Worm (Caenorhabditis elegans) whole organism, early embryonic: Measurements from ENCODE around the gene K10G4.3.
"Not testable (repeated sequence)": the region's sequence is repeated elsewhere in the genome, so short reads cannot be mapped to it uniquely, and the experiment has no call there.

Experiments used
- F13C5.2 ChIP-seq: sonication (generic microtip); optimal IDR thresholded peaks from 2 replicates; lab custom pipeline; 2017; ENCODE audit warnings: mild to moderate bottlenecking, missing genetic modification characterization, inconsistent platforms, missing compliant biosample characterization
- ama-1 ChIP-seq: fragments of 150-350 bp; optimal IDR thresholded peaks from 2 replicates; lab custom pipeline; 2014
- flt-1 ChIP-seq: fragments of 200-800 bp; sonication (Bioruptor generic); IDR thresholded peaks from 2 replicates; pipeline ENCODE4 v1.3.6; 2022; ENCODE audit warnings: missing genetic modification characterization, missing compliant biosample characterization
- hmg-4 ChIP-seq: fragments of 200-800 bp; sonication (Bioruptor generic); optimal IDR thresholded peaks from 2 replicates; lab custom pipeline; 2018; ENCODE audit warnings: mild to moderate bottlenecking, missing genetic modification characterization, missing compliant biosample characterization
- pes-1 ChIP-seq: fragments of 200-800 bp; sonication (Bioruptor generic); IDR thresholded peaks from 2 replicates; pipeline ENCODE4 v1.3.6; 2022; ENCODE audit warnings: missing genetic modification reagents, missing genetic modification characterization, missing compliant biosample characterization
- scrt-1 ChIP-seq: fragments of 200-800 bp; sonication (Bioruptor generic); IDR thresholded peaks from 2 replicates; pipeline ENCODE4 v1.3.6; 2022; ENCODE audit warnings: missing genetic modification characterization, missing compliant biosample characterization
- tbx-11 ChIP-seq: fragments of 200-800 bp; sonication (Bioruptor generic); IDR thresholded peaks from 2 replicates; pipeline ENCODE4 v1.3.6; 2022; ENCODE audit warnings: missing genetic modification characterization, missing compliant biosample characterization
- tbx-37 ChIP-seq: fragments of 200-800 bp; sonication (Bioruptor generic); conservative IDR thresholded peaks from 2 replicates; pipeline ENCODE4 v1.3.6; 2022; ENCODE audit warnings: missing genetic modification reagents, missing genetic modification characterization, missing compliant biosample characterization
- tra-4 ChIP-seq: sonication (generic microtip); optimal IDR thresholded peaks from 2 replicates; lab custom pipeline; 2017; ENCODE audit warnings: missing genetic modification characterization, missing compliant biosample characterization

DNA sequence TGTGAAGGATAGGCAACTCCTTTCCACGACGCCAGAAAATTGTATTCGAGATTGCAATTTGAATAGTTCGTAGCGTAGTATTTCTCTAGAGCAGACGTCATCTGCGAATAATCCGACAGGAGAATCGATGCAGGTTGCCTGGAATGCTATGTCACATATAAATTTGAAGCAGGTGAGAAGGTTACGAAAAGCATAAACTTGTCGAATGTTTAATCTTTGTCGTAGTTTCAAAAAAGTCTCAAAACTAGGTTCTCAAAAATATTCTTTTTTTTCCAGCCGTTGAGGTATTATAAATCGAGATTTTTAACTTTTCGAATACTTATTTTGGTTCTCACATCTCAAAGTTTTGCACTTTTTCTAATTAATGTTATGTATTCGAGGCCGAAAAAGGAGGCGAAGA, 9.7 kb downstream of the K10G4.3 start, which contains the start of gene srh-116:
- not testable (repeated sequence) for TF ChIP-seq tbx-37; ama-1 (lab: Kevin White, UChicago); hmg-4 (GFP tag; lab: Kevin White, UChicago); flt-1 (GFP tag; lab: Robert Waterston, UW); pes-1 (GFP tag; lab: Robert Waterston, UW); tra-4 (tag; lab: Kevin White, UChicago); F13C5.2; tbx-11 (GFP tag; lab: Robert Waterston, UW); scrt-1 (GFP tag; lab: Robert Waterston, UW)
